Worm (Caenorhabditis elegans) whole organism, dauer: ENCODE measurements around the gene anmt-1.

Experiments used
- unc-62 ChIP-seq: sonication (generic microtip); optimal IDR thresholded peaks from 2 replicates; lab custom pipeline; 2017; ENCODE audit warnings: missing biosample characterization, missing genetic modification reagents, missing genetic modification characterization

The anmt-1 gene

ce11 chrIII:8657676-8658366 is 26.8 kb upstream of the anmt-1 start:
- TF ChIP-seq unc-62 (GFP tag; lab: Kevin White, UChicago), result no peak

- TF ChIP-seq unc-62 (GFP tag; lab: Kevin White, UChicago), result no peak
These were observed 26.2 kb upstream of the anmt-1 start for ce11 chrIII:8658367-8658761.

ce11 chrIII:8663143-8663542 is 21.5 kb upstream of the anmt-1 start:
- TF ChIP-seq unc-62 (GFP tag; lab: Kevin White, UChicago), result no peak

ce11 chrIII:8664897-8665388 is 19.7 kb upstream of the anmt-1 start, which contains the start of gene F22B7.1:
Gene F22B7.1 (plus strand): TSS chrIII:8665338.
- no peak for TF ChIP-seq unc-62 (GFP tag; lab: Kevin White, UChicago)

- no peak for TF ChIP-seq unc-62 (GFP tag; lab: Kevin White, UChicago)
These were observed 17.2 kb upstream of the anmt-1 start, which contains the start of gene dpy-19 for ce11 chrIII:8667382-8667781. Gene dpy-19 (minus strand): TSS chrIII:8667482.

- no peak for TF ChIP-seq unc-62 (GFP tag; lab: Kevin White, UChicago)
These were observed 15.9 kb upstream of the anmt-1 start for ce11 chrIII:8668717-8669116.

ce11 chrIII:8674980-8675485 is 9.6 kb upstream of the anmt-1 start, which contains the start of gene pgl-2:
Gene pgl-2 (minus strand): TSS chrIII:8675435.
- no peak for TF ChIP-seq unc-62 (GFP tag; lab: Kevin White, UChicago)

- no peak for TF ChIP-seq unc-62 (GFP tag; lab: Kevin White, UChicago)
These were observed 6.2 kb upstream of the anmt-1 start for ce11 chrIII:8678371-8678770.

- TF ChIP-seq unc-62 (GFP tag; lab: Kevin White, UChicago), result no peak
These were observed 837 bp upstream of the anmt-1 start, which contains the start of gene fli-1 for ce11 chrIII:8683679-8684263. Gene fli-1 (minus strand): TSS chrIII:8683736.

ce11 chrIII:8685590-8686240 is 1.1 kb downstream of the anmt-1 start:
- TF ChIP-seq unc-62 (GFP tag; lab: Kevin White, UChicago), result no peak

ce11 chrIII:8688438-8688946 is 3.9 kb downstream of the anmt-1 start, which contains the start of gene hadb-1:
Gene hadb-1 (minus strand): TSS chrIII:8688488.
- TF ChIP-seq unc-62 (GFP tag; lab: Kevin White, UChicago), result no peak

- no peak for TF ChIP-seq unc-62 (GFP tag; lab: Kevin White, UChicago)
These were observed 4.5 kb downstream of the anmt-1 start for ce11 chrIII:8689143-8689542.

- TF ChIP-seq unc-62 (GFP tag; lab: Kevin White, UChicago), result no peak
These were observed 5.0 kb downstream of the anmt-1 start, which contains the start of gene B0303.4 for ce11 chrIII:8689655-8690054. Gene B0303.4 (plus strand): TSS chrIII:8689850.

ce11 chrIII:8693322-8693721 is 8.7 kb downstream of the anmt-1 start, which contains the start of gene B0303.7:
Gene B0303.7 (plus strand): TSS chrIII:8693622.
- no peak for TF ChIP-seq unc-62 (GFP tag; lab: Kevin White, UChicago)

- no peak for TF ChIP-seq unc-62 (GFP tag; lab: Kevin White, UChicago)
These were observed 12.1 kb downstream of the anmt-1 start for ce11 chrIII:8696680-8697079.
